Worm (Caenorhabditis elegans): ENCODE data around the gene rbm-34.

Gene rbm-34

DNA sequence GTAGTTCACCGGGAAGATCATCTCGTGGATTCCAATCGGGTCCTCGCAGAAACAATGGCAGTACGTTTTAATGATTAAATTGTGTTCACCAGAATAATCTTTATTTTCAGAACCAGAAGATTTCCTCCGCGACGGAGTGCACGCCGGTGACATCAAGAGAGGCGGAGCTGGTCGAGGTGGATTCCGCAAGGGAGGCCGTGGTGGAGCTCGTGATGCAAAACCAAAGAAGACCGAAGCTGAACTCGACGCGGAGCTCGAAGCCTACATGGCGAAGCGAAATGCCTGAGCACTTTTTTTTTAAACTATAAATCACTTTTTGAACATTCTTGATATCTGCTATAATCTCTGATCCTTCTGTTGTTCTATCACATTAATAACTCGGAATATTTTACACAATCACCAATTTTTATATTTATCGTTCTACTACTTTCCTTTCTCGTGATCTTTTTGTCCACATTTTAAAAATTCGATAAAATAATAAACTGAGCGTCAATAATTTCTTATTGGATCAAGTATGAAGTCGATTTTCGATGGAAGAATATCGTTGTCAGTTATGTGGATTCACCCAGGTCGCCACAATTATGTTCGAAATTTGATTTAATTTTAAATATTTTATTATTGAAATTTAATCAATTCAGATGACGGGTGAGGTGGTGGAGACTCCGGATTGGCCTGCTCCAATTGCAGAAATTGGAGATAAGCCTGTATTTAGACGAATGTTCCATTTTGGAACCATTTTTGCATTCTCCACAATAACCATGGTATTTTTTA, 39.3 kb downstream of the rbm-34 start, which contains the start of gene dhhc-6:
TSS of gene dhhc-6 (plus strand) at position 639 of the 771 bp plus-strand sequence.
- TF ChIP-seq ztf-29 (GFP tag; IDR thresholded peaks at IDR 0.05) (no peak), flt-1 (GFP tag; IDR thresholded peaks at IDR 0.05) (0 out of 2 replicates have a peak, but pooled peaks have one; percentile 11)

DNA sequence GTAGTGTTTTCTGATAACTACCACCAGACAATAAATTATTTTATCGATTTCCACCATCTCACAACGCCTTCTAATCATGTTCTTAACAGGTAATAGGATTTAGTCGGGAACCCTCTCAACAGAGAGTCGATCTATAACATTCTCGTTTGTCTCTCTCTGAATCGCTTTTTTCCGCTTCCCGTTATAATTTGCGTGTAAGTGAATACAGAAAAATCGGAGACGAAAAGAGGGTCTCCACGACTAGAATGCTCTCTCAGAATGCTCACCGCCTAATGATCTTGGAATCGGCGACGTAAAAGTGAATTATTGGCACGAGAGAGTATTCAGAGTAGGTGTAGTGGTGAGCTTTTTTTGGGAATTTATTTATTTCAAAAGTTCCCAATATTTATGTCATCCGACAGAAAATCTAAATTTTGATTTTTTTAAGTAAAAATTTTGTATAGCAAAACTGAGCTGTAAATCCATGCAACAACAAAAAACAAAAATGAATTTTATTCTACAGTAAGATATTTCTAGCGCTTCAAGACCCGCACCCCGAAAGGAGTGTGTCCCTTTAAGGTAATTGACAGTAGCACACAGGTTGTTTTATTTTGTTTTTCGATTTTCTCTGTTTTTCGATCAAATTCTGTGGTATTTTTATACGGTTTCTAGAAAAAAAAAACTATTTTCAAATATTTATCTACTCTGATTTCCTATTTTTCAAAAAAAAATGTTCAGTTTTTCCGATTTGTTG, 41.7 kb downstream of the rbm-34 start:
- TF ChIP-seq med-1 (GFP tag; optimal IDR thresholded peaks at IDR 0.05; ENCODE audit: insufficient read depth) (no peak), ztf-29 (GFP tag; IDR thresholded peaks at IDR 0.05) (no peak), klf-2 (GFP tag; conservative IDR thresholded peaks at IDR 0.05) (no peak), tab-1 (GFP tag; IDR thresholded peaks at IDR 0.05) (no peak)

DNA sequence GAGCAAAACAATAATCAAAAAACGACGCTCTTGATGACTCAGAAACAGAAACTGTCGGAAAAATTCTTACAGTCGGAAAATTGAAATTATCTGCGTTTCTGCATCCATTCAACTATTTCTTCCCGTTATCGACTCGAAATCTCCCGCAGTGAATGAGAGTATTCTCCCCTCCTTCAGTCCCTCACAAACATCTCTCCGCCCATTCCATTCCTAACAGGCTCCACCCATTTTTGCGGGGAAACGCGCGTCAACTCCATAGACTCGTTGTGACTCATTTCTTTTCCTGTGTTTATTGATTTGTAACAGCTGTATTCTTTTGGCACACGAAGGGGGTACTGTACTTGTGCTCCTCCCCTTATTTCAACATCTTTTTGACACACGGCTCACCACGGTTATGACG, 42.6 kb downstream of the rbm-34 start:
- TF ChIP-seq ztf-23 (GFP tag; IDR thresholded peaks at IDR 0.05) (no peak), cog-1 (tag; optimal IDR thresholded peaks at IDR 0.05) (no peak), klf-2 (GFP tag; conservative IDR thresholded peaks at IDR 0.05) (no peak), T22C8.4 (GFP tag; IDR thresholded peaks at IDR 0.05) (no peak), tab-1 (GFP tag; IDR thresholded peaks at IDR 0.05) (no peak)

DNA sequence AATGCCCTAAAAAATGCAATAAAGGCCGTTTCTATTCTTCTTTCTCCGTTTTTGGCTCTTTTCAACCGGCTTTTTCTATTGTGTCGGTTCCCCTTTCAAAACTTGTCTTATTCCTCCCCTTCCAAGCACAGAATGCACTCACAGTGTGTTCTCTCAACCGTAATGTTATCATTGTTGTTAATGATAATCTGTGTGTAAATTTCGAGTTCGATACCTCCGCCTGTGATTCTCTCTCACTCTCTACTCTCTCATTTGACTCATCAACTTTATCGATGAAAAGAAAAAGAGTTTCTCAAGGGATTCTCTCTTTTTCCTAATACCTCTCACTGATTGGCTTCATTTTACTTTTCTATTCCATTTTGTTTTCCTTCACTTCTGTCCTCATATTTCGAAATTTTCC, 43.5 kb downstream of the rbm-34 start:
- TF ChIP-seq flt-1 (GFP tag; IDR thresholded peaks at IDR 0.05), result no peak
- TF ChIP-seq tab-1 (GFP tag; IDR thresholded peaks at IDR 0.05), result no peak
- no peak for TF ChIP-seq med-1 (GFP tag; optimal IDR thresholded peaks at IDR 0.05; ENCODE audit: insufficient read depth)
- TF ChIP-seq ztf-29 (GFP tag; IDR thresholded peaks at IDR 0.05), result no peak
- no peak for TF ChIP-seq cog-1 (tag; optimal IDR thresholded peaks at IDR 0.05)

DNA sequence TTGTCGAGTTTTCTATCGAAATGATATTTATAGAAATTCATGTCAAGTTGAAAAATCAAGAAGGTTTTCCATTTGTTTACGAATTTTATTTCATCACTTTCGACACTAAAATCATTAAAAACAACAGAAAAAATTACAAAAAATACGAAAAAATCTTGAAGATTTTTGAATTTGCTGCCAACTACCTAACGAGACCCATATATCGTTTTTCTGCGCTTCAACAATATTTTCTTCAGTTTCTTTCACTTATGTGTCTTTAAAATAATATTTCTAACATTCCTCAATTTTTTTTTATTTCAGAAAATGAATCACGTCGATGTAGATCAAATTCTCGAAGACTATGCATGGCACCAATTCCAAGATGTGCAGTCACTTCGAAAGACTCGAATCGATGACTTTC, 44.0 kb downstream of the rbm-34 start, which contains the start of gene lin-24:
TSS of gene lin-24 (plus strand) at position 301 of the 400 bp plus-strand sequence.
- TF ChIP-seq ztf-29 (GFP tag; IDR thresholded peaks at IDR 0.05), result no peak
- TF ChIP-seq ref-1 (GFP tag; conservative IDR thresholded peaks at IDR 0.05), result no peak
- no peak for TF ChIP-seq tab-1 (GFP tag; IDR thresholded peaks at IDR 0.05)
- TF ChIP-seq cog-1 (tag; optimal IDR thresholded peaks at IDR 0.05), result no peak
- no peak for TF ChIP-seq flt-1 (GFP tag; IDR thresholded peaks at IDR 0.05)
- TF ChIP-seq klf-2 (GFP tag; conservative IDR thresholded peaks at IDR 0.05), result no peak
- no peak for TF ChIP-seq T22C8.4 (GFP tag; IDR thresholded peaks at IDR 0.05)
- no peak for TF ChIP-seq med-1 (GFP tag; optimal IDR thresholded peaks at IDR 0.05; ENCODE audit: insufficient read depth)
- TF ChIP-seq ztf-23 (GFP tag; IDR thresholded peaks at IDR 0.05), result no peak

DNA sequence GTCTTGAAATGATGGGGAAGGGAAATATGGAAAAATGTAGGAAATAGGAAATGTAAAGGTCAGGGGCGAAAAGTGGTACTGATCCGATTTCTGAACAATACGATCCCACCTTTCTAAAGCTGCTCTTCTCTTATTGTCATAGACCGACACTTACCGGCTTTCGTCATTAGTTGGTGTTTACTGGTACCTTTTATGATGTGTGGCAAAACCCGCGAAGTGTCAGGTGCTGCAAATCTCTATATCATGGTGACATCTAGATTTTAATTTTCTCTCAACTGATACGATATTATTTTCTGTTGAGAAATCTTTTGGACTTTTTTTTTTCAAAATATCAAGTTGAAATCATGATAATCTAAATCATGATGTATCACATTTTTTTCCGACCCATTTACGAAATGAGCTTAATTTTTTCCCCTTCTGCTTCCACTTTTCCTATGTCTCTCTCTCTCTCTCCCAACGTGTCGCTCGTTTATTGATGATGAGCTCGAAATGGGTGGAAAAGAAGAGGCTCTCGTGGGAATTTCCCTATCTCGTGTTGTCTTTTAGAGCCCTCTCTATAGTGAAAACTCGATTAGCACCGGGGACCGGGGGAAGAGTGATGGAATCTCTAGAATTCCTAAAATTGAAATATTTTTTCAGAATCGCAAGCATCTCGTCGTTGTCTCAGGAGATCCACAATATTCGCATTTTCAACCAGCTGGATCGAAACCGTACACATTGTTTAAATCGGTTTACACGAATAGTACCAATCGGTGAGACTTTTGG, 46.3 kb downstream of the rbm-34 start:
- TF ChIP-seq ztf-29 (GFP tag; IDR thresholded peaks at IDR 0.05) (no peak), med-1 (GFP tag; optimal IDR thresholded peaks at IDR 0.05; ENCODE audit: insufficient read depth) (no peak), ztf-23 (GFP tag; IDR thresholded peaks at IDR 0.05) (no peak), klf-2 (GFP tag; conservative IDR thresholded peaks at IDR 0.05) (no peak), ref-1 (GFP tag; conservative IDR thresholded peaks at IDR 0.05) (no peak), T22C8.4 (GFP tag; IDR thresholded peaks at IDR 0.05) (no peak), cog-1 (tag; optimal IDR thresholded peaks at IDR 0.05) (no peak), flt-1 (GFP tag; IDR thresholded peaks at IDR 0.05) (no peak), tab-1 (GFP tag; IDR thresholded peaks at IDR 0.05) (no peak)

DNA sequence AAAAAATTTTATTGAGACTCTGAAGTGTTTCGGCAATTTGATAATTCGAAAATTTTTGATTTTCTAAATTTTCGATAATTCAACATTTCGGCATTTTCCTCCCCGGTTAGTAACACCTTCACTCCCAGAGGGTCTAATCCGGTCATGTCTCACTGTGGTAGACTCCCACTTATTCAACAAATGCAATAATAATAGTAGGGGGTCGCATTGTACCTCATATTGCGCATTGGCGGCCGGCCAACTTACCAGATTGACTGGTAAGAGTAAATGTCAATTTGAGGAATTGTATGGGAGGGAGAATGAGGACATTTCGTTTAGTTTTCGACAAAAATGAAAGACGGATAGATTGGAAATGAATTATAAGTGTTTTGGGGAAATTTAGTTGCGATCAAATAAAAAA, 48.6 kb downstream of the rbm-34 start:
- TF ChIP-seq ztf-29 (GFP tag; IDR thresholded peaks at IDR 0.05) (no peak), tab-1 (GFP tag; IDR thresholded peaks at IDR 0.05) (no peak), klf-2 (GFP tag; conservative IDR thresholded peaks at IDR 0.05) (no peak), med-1 (GFP tag; optimal IDR thresholded peaks at IDR 0.05; ENCODE audit: insufficient read depth) (no peak), ztf-23 (GFP tag; IDR thresholded peaks at IDR 0.05) (no peak), ref-1 (GFP tag; conservative IDR thresholded peaks at IDR 0.05) (no peak), T22C8.4 (GFP tag; IDR thresholded peaks at IDR 0.05) (no peak), cog-1 (tag; optimal IDR thresholded peaks at IDR 0.05) (no peak), flt-1 (GFP tag; IDR thresholded peaks at IDR 0.05) (no peak; the same call in 1 of the 2 replicates)

DNA sequence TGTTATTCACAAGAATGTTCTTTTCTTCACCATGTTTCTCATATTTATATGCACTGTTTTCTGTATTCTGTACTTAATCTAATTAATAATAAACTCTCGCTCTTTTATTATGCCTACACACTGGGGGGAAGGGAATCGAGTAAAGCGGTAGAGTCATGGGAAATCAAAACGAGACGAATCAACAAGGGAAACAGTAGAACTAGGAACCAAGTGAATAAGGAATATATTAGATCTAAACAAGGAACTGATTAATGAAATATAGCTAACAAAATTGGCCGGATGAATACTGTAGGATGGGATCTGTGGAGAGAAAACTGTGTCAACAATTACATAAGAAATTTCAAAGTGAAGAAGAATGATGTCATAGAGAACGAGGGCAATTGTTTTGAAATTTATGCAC, 49.8 kb downstream of the rbm-34 start:
- TF ChIP-seq cog-1 (tag; optimal IDR thresholded peaks at IDR 0.05) (no peak), ref-1 (GFP tag; conservative IDR thresholded peaks at IDR 0.05) (no peak), ztf-23 (GFP tag; IDR thresholded peaks at IDR 0.05) (no peak), flt-1 (GFP tag; IDR thresholded peaks at IDR 0.05) (no peak), klf-2 (GFP tag; conservative IDR thresholded peaks at IDR 0.05) (no peak), tab-1 (GFP tag; IDR thresholded peaks at IDR 0.05) (no peak), med-1 (GFP tag; optimal IDR thresholded peaks at IDR 0.05; ENCODE audit: insufficient read depth) (no peak)

All from whole organism, midembryonic.